Worm (Caenorhabditis elegans): ENCODE data around the gene col-122.

DNA sequence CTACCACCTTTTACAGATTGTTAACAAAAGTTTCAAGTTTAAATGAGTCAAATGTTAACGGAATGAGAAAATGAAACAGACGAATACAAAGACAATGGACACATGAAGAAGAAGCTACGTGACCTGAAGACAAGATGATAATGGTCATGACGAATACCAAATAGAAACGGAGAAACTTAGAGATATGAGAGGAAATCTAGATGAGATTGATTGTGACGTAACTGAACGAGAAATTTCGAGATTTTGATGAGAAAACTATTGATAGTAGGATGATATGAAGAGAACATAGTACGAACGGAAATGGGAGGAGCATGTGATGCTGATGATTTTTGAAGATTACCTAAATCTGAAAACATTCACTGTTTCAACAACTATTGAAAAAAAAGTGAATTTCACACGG is 28.1 kb upstream of the col-122 start:
- TF ChIP-seq mep-1 (tag; optimal IDR thresholded peaks at IDR 0.05) (no peak), unc-130 (tag; optimal IDR thresholded peaks at IDR 0.05) (no peak), egl-27 (tag; optimal IDR thresholded peaks at IDR 0.05) (no peak), aly-2 (tag; optimal IDR thresholded peaks at IDR 0.05) (no peak)

Data from whole organism, L1 larva.